Worm (Caenorhabditis elegans): Measurements from ENCODE around the gene C53D6.6.

The C53D6.6 gene

DNA sequence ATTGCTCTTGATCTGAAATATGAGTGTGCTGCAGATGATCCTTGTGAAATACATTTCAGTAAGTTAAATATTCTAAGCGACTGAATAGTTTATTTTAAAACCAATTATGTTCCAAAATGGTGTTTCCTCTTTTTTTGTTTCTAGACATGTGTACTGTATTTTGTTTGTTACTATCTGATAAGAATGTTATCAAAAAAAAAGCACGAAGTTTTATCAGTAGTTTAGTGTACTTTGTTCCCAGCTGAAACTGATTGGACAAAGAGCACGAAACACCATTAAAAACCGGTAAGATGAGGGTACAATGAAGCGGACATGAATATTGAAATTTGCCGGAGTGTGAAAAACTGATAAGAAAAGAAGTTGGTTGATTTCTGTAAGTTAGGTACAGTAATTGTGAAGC is 37.7 kb upstream of the C53D6.6 start:
- TF ChIP-seq nhr-237 (tag; optimal IDR thresholded peaks at IDR 0.05) (no peak), fos-1 (tag; optimal IDR thresholded peaks at IDR 0.05) (peak; percentile 22), nhr-77 (tag; optimal IDR thresholded peaks at IDR 0.05) (no peak), R02D3.7 (tag; optimal IDR thresholded peaks at IDR 0.05) (no peak), snpc-4 (tag; optimal IDR thresholded peaks at IDR 0.05) (no peak)

DNA sequence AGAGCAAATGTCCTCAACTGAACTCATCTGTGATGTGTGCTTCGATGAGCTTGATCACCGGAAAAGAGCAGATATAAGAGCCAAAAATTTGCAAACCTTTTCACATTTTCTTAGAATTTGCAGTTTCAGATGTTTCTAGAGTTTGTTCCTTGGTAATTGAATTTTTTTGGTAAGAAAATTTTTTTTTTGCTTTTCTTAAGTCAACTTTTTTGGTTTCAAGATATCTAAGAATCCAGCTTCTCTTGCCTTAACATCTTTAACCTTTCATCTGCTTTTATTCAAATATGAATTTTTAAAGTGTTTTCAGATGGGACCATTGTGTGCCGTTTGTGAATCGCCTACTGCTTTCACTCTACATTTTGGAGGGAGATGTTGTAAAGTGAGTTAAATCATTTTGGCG is 37.2 kb upstream of the C53D6.6 start, which contains the start of gene nhr-11:
Gene nhr-11, plus strand, starts transcription at position 301 of the 400 bp plus-strand sequence.
- TF ChIP-seq elt-1 (tag; optimal IDR thresholded peaks at IDR 0.05): no peak
- TF ChIP-seq alr-1 (tag; optimal IDR thresholded peaks at IDR 0.05): no peak
- TF ChIP-seq nhr-12 (tag; optimal IDR thresholded peaks at IDR 0.05): no peak
- no peak for TF ChIP-seq unc-39 (tag; optimal IDR thresholded peaks at IDR 0.05)
- no peak for TF ChIP-seq blmp-1 (tag; optimal IDR thresholded peaks at IDR 0.05; ENCODE audit: insufficient read depth)

DNA sequence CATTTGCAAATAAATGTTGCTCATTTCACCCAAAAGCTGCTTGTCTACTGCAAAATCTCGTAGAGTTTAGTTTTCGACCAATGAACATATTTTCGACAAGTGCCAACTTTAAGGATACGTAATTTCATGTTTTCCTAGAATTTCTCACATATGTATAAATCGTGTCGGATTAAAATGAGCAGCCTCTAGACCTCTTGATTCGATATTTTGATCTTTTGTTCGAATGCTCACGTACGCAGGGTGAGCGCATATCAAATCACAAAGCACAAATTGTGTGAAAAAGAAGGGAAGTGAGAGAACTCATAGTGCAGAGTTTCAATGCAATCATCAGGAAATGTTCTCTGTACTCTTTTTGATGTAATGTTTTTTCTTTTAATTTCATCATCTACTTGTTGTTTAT is 31.1 kb upstream of the C53D6.6 start:
- TF ChIP-seq elt-1 (tag; optimal IDR thresholded peaks at IDR 0.05): no peak
- no peak for TF ChIP-seq nhr-6 (tag; optimal IDR thresholded peaks at IDR 0.05)
- TF ChIP-seq aly-2 (tag; optimal IDR thresholded peaks at IDR 0.05): no peak
- TF ChIP-seq sma-3 (GFP tag; optimal IDR thresholded peaks at IDR 0.05): no peak
- TF ChIP-seq nhr-25 (tag; optimal IDR thresholded peaks at IDR 0.05): no peak
- TF ChIP-seq sma-9 (GFP tag; optimal IDR thresholded peaks at IDR 0.05): peak; percentile 61
- TF ChIP-seq sma-9 (tag; optimal IDR thresholded peaks at IDR 0.05): no peak
- TF ChIP-seq fos-1 (tag; optimal IDR thresholded peaks at IDR 0.05): peak; percentile 10
- peak; percentile 49 for TF ChIP-seq nhr-129 (tag; optimal IDR thresholded peaks at IDR 0.05)
- TF ChIP-seq lsy-2 (tag; optimal IDR thresholded peaks at IDR 0.05): peak in 1 of 2 experiments; percentile 36
- TF ChIP-seq lin-11 (tag; optimal IDR thresholded peaks at IDR 0.05): no peak
- TF ChIP-seq F13H6.1 (tag; optimal IDR thresholded peaks at IDR 0.05): peak; percentile 31
- TF ChIP-seq nhr-21 (tag; optimal IDR thresholded peaks at IDR 0.05): peak; percentile 48
- TF ChIP-seq crh-2 (tag; optimal IDR thresholded peaks at IDR 0.05): peak; percentile 54
- no peak for TF ChIP-seq Y55F3AM.14 (GFP tag; optimal IDR thresholded peaks at IDR 0.05)

DNA sequence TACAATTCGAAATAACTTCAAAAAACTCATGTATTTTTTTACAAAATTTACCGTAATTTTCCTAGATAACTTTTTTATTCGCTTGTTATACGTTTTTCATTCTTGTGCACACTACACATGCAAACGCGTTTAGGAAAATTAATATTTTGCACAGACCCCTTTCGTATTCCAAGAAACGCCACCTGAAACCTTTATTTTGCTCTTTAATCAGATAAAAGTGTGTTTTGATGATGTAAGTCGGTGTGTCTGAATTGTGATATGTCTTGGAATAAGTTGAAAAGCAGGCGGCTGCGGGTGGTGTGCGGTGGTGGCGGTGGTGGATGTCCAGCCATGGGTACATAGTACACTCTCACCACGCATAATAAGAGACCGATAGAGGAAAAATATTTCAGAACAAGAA is 20.9 kb upstream of the C53D6.6 start:
- TF ChIP-seq sma-9 (GFP tag; optimal IDR thresholded peaks at IDR 0.05) (peak; percentile 3), sma-9 (tag; optimal IDR thresholded peaks at IDR 0.05) (no peak), mdl-1 (tag; optimal IDR thresholded peaks at IDR 0.05) (no peak), nhr-21 (tag; optimal IDR thresholded peaks at IDR 0.05) (peak; percentile 1), unc-55 (GFP tag; optimal IDR thresholded peaks at IDR 0.05) (no peak)

DNA sequence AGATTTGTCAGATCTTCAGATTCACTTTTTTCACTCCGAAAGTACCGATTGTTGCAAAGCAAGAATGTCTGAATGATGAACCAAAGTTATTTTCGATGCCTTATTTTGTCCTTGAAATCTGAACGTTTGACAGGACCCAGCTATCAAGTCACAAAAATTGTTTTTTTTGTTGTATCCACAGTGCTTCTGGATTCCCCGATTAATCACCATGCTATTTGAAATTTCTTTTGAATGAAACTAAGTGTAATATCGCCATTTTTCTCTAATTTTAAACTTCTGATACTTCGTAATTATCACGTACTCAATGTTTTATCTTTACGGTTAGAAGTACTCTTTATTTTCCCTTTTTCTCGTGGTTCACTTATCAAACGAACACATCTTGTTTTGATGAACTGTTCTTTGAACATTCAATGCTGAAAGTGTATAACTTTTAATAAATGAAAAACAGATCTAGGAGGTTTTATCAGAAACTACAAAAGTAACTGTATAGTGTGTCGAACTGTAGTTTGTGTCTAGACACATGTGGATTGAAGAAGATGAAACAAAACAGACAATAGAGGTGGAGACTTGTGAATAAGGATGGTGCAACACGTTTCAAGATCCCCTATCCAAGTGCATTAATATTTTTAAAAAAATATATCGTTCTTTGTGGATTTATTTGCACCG is 19.2 kb upstream of the C53D6.6 start:
- TF ChIP-seq blmp-1 (tag; optimal IDR thresholded peaks at IDR 0.05; ENCODE audit: insufficient read depth) (peak; percentile 74), lin-11 (tag; optimal IDR thresholded peaks at IDR 0.05) (no peak), nhr-11 (tag; optimal IDR thresholded peaks at IDR 0.05) (no peak), nhr-25 (tag; optimal IDR thresholded peaks at IDR 0.05) (peak; percentile 38), sma-9 (GFP tag; optimal IDR thresholded peaks at IDR 0.05) (peak; percentile 34), sma-9 (tag; optimal IDR thresholded peaks at IDR 0.05) (no peak)

DNA sequence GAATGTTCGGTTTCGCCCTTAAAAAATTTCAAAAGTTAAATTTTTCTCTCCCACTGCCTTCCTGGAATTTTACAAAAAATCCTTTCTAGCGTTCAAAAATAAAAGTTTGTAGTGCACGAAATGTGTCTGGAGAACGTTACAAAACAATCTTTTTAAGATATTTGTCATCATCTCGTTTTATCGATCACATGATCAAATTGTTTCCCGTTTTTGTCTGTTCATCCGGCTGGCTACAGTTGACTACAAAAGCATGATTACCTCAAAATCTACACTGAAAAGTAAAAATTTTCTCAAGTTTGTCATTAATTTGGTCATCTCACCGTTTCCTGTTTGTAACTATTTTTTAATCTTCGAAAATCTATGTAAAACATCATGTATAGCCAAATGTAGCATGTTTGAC is 18.6 kb upstream of the C53D6.6 start:
- TF ChIP-seq mab-5 (tag; optimal IDR thresholded peaks at IDR 0.05) (no peak), nhr-25 (tag; optimal IDR thresholded peaks at IDR 0.05) (peak; percentile 30)

DNA sequence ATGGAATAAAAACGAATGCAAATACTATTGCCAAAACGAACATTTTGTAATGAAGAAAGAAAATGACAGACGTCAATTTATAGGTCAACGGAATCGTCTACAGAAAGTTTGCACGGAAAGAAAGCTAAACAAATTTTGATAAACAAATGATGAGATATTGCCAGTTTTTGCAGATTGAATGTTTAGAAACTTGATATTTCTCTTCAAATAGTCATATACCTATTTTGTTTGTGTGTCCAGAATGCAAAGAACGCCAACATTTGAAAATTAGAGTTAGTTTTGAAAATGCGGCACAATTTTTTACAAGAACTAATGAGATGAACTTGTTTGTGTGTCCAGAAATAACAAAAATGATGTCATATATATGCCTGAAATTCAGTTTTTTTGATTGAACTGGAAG is 12.8 kb upstream of the C53D6.6 start, which contains the start of gene Y73F4A.1:
Gene Y73F4A.1, minus strand, starts transcription at position 101 of the 400 bp plus-strand sequence.
- TF ChIP-seq F13H6.1 (tag; optimal IDR thresholded peaks at IDR 0.05) (no peak), fos-1 (tag; optimal IDR thresholded peaks at IDR 0.05) (no peak), ZK546.5 (tag; optimal IDR thresholded peaks at IDR 0.05) (no peak), ztf-1 (GFP tag; conservative IDR thresholded peaks at IDR 0.05) (no peak), gmeb-1 (tag; optimal IDR thresholded peaks at IDR 0.05) (no peak), nhr-21 (tag; optimal IDR thresholded peaks at IDR 0.05) (no peak), ceh-16 (tag; optimal IDR thresholded peaks at IDR 0.05) (no peak), sem-4 (tag; optimal IDR thresholded peaks at IDR 0.05) (no peak), sma-3 (GFP tag; optimal IDR thresholded peaks at IDR 0.05) (no peak), nhr-11 (tag; optimal IDR thresholded peaks at IDR 0.05) (no peak), nhr-23 (tag; optimal IDR thresholded peaks at IDR 0.05) (no peak), mdl-1 (tag; optimal IDR thresholded peaks at IDR 0.05) (no peak), mbf-1 (tag; optimal IDR thresholded peaks at IDR 0.05) (no peak), elt-1 (tag; optimal IDR thresholded peaks at IDR 0.05) (no peak), nhr-129 (tag; optimal IDR thresholded peaks at IDR 0.05) (no peak), nhr-237 (tag; optimal IDR thresholded peaks at IDR 0.05) (no peak), alr-1 (tag; optimal IDR thresholded peaks at IDR 0.05) (no peak), Y55F3AM.14 (GFP tag; optimal IDR thresholded peaks at IDR 0.05) (no peak), nhr-10 (tag; optimal IDR thresholded peaks at IDR 0.05) (no peak)
